Fruit fly (Drosophila melanogaster) whole organism, embryonic: Measurements from ENCODE around the gene Rab3-GAP.

Experiments
- Ada2b ChIP-seq: fragments of 200-800 bp; sonication (Bioruptor generic); IDR thresholded peaks from 2 replicates; pipeline ENCODE4 v1.3.6; 2022; ENCODE audit warnings: missing biosample characterization, missing genetic modification characterization
- Antp ChIP-seq: fragments of 200-800 bp; sonication (Bioruptor generic); optimal IDR thresholded peaks from 3 replicates; lab custom pipeline; 2016; ENCODE audit warnings: missing biosample characterization, missing genetic modification characterization
- Blimp-1 ChIP-seq: fragments of 200-800 bp; sonication (Bioruptor generic); optimal IDR thresholded peaks from 3 replicates; lab custom pipeline; 2018; ENCODE audit warnings: missing biosample characterization, missing genetic modification characterization, mild to moderate bottlenecking, moderate library complexity, missing genetic modification reagents
- CG1024 ChIP-seq: fragments of 200-800 bp; sonication (Bioruptor generic); IDR thresholded peaks from 2 replicates; pipeline ENCODE4 v1.3.6; 2022; ENCODE audit warnings: missing biosample characterization, missing genetic modification characterization
- CG14050 ChIP-seq: fragments of 200-800 bp; sonication (Bioruptor generic); IDR thresholded peaks from 3 replicates; pipeline ENCODE4 v1.3.6; 2022; ENCODE audit warnings: missing biosample characterization, missing genetic modification characterization
- CG15073 ChIP-seq: fragments of 200-800 bp; sonication (Bioruptor generic); optimal IDR thresholded peaks from 2 replicates; lab custom pipeline; 2016; ENCODE audit warnings: missing biosample characterization, missing genetic modification characterization
- CG1529 ChIP-seq: fragments of 200-800 bp; sonication (Bioruptor generic); optimal IDR thresholded peaks from 3 replicates; lab custom pipeline; 2018; ENCODE audit warnings: missing biosample characterization, missing genetic modification characterization
- CG15479 ChIP-seq: fragments of 200-800 bp; sonication (Bioruptor generic); optimal IDR thresholded peaks from 3 replicates; lab custom pipeline; 2019; ENCODE audit warnings: missing biosample characterization, mild to moderate bottlenecking, missing genetic modification characterization, moderate library complexity
- CG18476 ChIP-seq: fragments of 200-800 bp; sonication (Bioruptor generic); optimal IDR thresholded peaks from 2 replicates; lab custom pipeline; 2016; ENCODE audit warnings: missing biosample characterization, mild to moderate bottlenecking, missing genetic modification characterization
- CG18599 ChIP-seq: fragments of 200-800 bp; sonication (Bioruptor generic); optimal IDR thresholded peaks from 3 replicates; lab custom pipeline; 2017; ENCODE audit warnings: missing biosample characterization, missing genetic modification characterization, mild to moderate bottlenecking, moderate library complexity, missing genetic modification reagents
- CG30403 ChIP-seq: fragments of 200-800 bp; sonication (Bioruptor generic); optimal IDR thresholded peaks from 3 replicates; lab custom pipeline; 2016; ENCODE audit warnings: missing biosample characterization, missing genetic modification characterization
- CG30431 ChIP-seq: fragments of 200-800 bp; sonication (Bioruptor generic); optimal IDR thresholded peaks from 2 replicates; lab custom pipeline; 2017; ENCODE audit warnings: missing biosample characterization, missing genetic modification characterization
- CG32772 ChIP-seq: fragments of 200-800 bp; sonication (Bioruptor generic); IDR thresholded peaks from 2 replicates; pipeline ENCODE4 v1.3.6; 2022; ENCODE audit warnings: missing biosample characterization, missing genetic modification characterization
- CG33557 ChIP-seq: fragments of 200-800 bp; sonication (Bioruptor generic); optimal IDR thresholded peaks from 2 replicates; lab custom pipeline; 2019; ENCODE audit warnings: missing biosample characterization, mild to moderate bottlenecking, missing genetic modification characterization, moderate library complexity
- CG34376 ChIP-seq: fragments of 200-800 bp; sonication (Bioruptor generic); optimal IDR thresholded peaks from 2 replicates; lab custom pipeline; 2018; ENCODE audit warnings: missing biosample characterization, mild to moderate bottlenecking, missing genetic modification characterization
- CG4328 ChIP-seq: fragments of 200-800 bp; sonication (Bioruptor generic); optimal IDR thresholded peaks from 3 replicates; lab custom pipeline; 2017; ENCODE audit warnings: missing biosample characterization, missing genetic modification reagents, missing genetic modification characterization
- CG6254 ChIP-seq: fragments of 200-800 bp; sonication (Bioruptor generic); optimal IDR thresholded peaks from 3 replicates; lab custom pipeline; 2017; ENCODE audit warnings: mild to moderate bottlenecking, missing biosample characterization, missing genetic modification reagents, missing genetic modification characterization
- CG6689 ChIP-seq: fragments of 200-800 bp; sonication (Bioruptor generic); IDR thresholded peaks from 2 replicates; pipeline ENCODE4 v1.3.6; 2022; ENCODE audit warnings: missing biosample characterization, missing genetic modification characterization
- CG7963 ChIP-seq: fragments of 200-800 bp; sonication (Bioruptor generic); IDR thresholded peaks from 3 replicates; pipeline ENCODE4 v1.3.6; 2022; ENCODE audit warnings: missing biosample characterization, missing genetic modification characterization; ENCODE audit not compliant: partially characterized antibody
- CTCF ChIP-seq: fragments of 200-800 bp; sonication (Bioruptor generic); optimal IDR thresholded peaks from 2 replicates; lab custom pipeline; 2017; ENCODE audit warnings: missing biosample characterization, mild to moderate bottlenecking, missing genetic modification characterization, moderate library complexity
- Hr51 ChIP-seq, 2 experiments: fragments of 200-800 bp; sonication (Bioruptor generic); optimal IDR thresholded peaks; 2 replicates in 1 of 2; 3 replicates in 1 of 2; lab custom pipeline; 2016 to 2018; ENCODE audit warnings: missing biosample characterization in 2 of 2, missing genetic modification characterization in 2 of 2, mild to moderate bottlenecking in 1 of 2, moderate library complexity in 1 of 2
- Mad ChIP-seq: fragments of 200-800 bp; sonication (Bioruptor generic); optimal IDR thresholded peaks from 2 replicates; lab custom pipeline; 2016; ENCODE audit warnings: missing biosample characterization, missing genetic modification characterization
- Meics ChIP-seq: fragments of 200-800 bp; sonication (Bioruptor generic); optimal IDR thresholded peaks from 2 replicates; lab custom pipeline; 2017; ENCODE audit warnings: missing biosample characterization, mild to moderate bottlenecking, missing genetic modification characterization
- Pdp1 ChIP-seq, 2 experiments: fragments of 200-800 bp; sonication (Bioruptor generic); optimal IDR thresholded peaks; 3 replicates each; lab custom pipeline; 2016; ENCODE audit warnings: missing biosample characterization in 2 of 2, missing genetic modification characterization in 2 of 2, mild to moderate bottlenecking in 1 of 2, moderate library complexity in 1 of 2
- Side ChIP-seq: fragments of 200-800 bp; sonication (Bioruptor generic); optimal IDR thresholded peaks from 2 replicates; lab custom pipeline; 2016; ENCODE audit warnings: missing biosample characterization, missing genetic modification characterization
- Sox102F ChIP-seq: fragments of 200-800 bp; sonication (Bioruptor generic); optimal IDR thresholded peaks from 2 replicates; lab custom pipeline; 2018; ENCODE audit warnings: missing biosample characterization, mild to moderate bottlenecking, missing genetic modification characterization, moderate library complexity
- Taf1 ChIP-seq: fragments of 200-800 bp; sonication (Bioruptor generic); IDR thresholded peaks from 2 replicates; pipeline ENCODE4 v1.3.6; 2022; ENCODE audit warnings: missing biosample characterization, missing genetic modification characterization
- Trl ChIP-seq, 3 experiments: fragments of >200 bp in 2 of 3; fragments of 200-800 bp in 1 of 3; sonication (Bioruptor generic) in 1 of 3; optimal IDR thresholded peaks; 2 replicates in 1 of 3; 3 replicates in 2 of 3; lab custom pipeline; 2016 to 2017; ENCODE audit warnings: missing biosample characterization in 1 of 3, missing genetic modification characterization in 1 of 3
- Vsx1 ChIP-seq: fragments of 200-800 bp; sonication (Bioruptor generic); optimal IDR thresholded peaks from 2 replicates; lab custom pipeline; 2017; ENCODE audit warnings: missing biosample characterization, mild to moderate bottlenecking, missing genetic modification characterization, missing genetic modification reagents
- bcd ChIP-seq: fragments of 200-800 bp; sonication (Bioruptor generic); optimal IDR thresholded peaks from 2 replicates; lab custom pipeline; 2017; ENCODE audit warnings: missing biosample characterization, mild to moderate bottlenecking, missing genetic modification characterization
- bsh ChIP-seq, 2 experiments: fragments of 200-800 bp; sonication (Bioruptor generic); optimal IDR thresholded peaks; 2 replicates each; lab custom pipeline; 2017 to 2018; ENCODE audit warnings: mild to moderate bottlenecking in 2 of 2, missing biosample characterization in 2 of 2, missing genetic modification characterization in 2 of 2, moderate library complexity in 1 of 2
- cad ChIP-seq: fragments of >200 bp; optimal IDR thresholded peaks from 2 replicates; lab custom pipeline; 2017; ENCODE audit warnings: missing biosample characterization, missing genetic modification characterization
- croc ChIP-seq: fragments of 200-800 bp; sonication (Bioruptor generic); conservative IDR thresholded peaks from 3 replicates; pipeline ENCODE4 v1.3.6; 2022; ENCODE audit warnings: missing biosample characterization, missing genetic modification characterization
- crp ChIP-seq, 2 experiments: fragments of 200-800 bp; sonication (Bioruptor generic); optimal IDR thresholded peaks; 2 replicates in 1 of 2; 3 replicates in 1 of 2; lab custom pipeline; 2017; ENCODE audit warnings: missing biosample characterization in 2 of 2, missing genetic modification characterization in 2 of 2, mild to moderate bottlenecking in 1 of 2, moderate library complexity in 1 of 2
- gce ChIP-seq: fragments of 200-800 bp; sonication (Bioruptor generic); IDR thresholded peaks from 3 replicates; pipeline ENCODE4 v1.3.6; 2022; ENCODE audit warnings: missing biosample characterization, missing genetic modification characterization
- grau ChIP-seq: fragments of 200-800 bp; optimal IDR thresholded peaks from 3 replicates; lab custom pipeline; 2019; ENCODE audit warnings: missing biosample characterization, mild to moderate bottlenecking, missing genetic modification characterization, moderate library complexity
- nmo ChIP-seq: fragments of 200-800 bp; sonication (Bioruptor generic); optimal IDR thresholded peaks from 2 replicates; lab custom pipeline; 2018; ENCODE audit warnings: missing biosample characterization, mild to moderate bottlenecking, missing genetic modification characterization, moderate library complexity
- nom ChIP-seq: fragments of 200-800 bp; sonication (Bioruptor generic); optimal IDR thresholded peaks from 2 replicates; lab custom pipeline; 2017; ENCODE audit warnings: missing biosample characterization, missing genetic modification characterization, mild to moderate bottlenecking, moderate library complexity, missing genetic modification reagents
- pb ChIP-seq: fragments of 200-800 bp; sonication (Bioruptor generic); optimal IDR thresholded peaks from 3 replicates; lab custom pipeline; 2016; ENCODE audit warnings: missing biosample characterization, missing genetic modification characterization
- phol ChIP-seq: fragments of 200-800 bp; sonication (Bioruptor generic); optimal IDR thresholded peaks from 3 replicates; lab custom pipeline; 2018; ENCODE audit warnings: missing biosample characterization, mild to moderate bottlenecking, missing genetic modification characterization, moderate library complexity
- salm ChIP-seq: fragments of 200-800 bp; sonication (Bioruptor generic); optimal IDR thresholded peaks from 2 replicates; lab custom pipeline; 2018; ENCODE audit warnings: missing biosample characterization, mild to moderate bottlenecking, missing genetic modification characterization
- sd ChIP-seq: fragments of 200-800 bp; sonication (Bioruptor generic); optimal IDR thresholded peaks from 3 replicates; lab custom pipeline; 2018; ENCODE audit warnings: missing biosample characterization, mild to moderate bottlenecking, missing genetic modification characterization, moderate library complexity
- sens-2 ChIP-seq: fragments of 200-800 bp; sonication (Bioruptor generic); IDR thresholded peaks from 2 replicates; pipeline ENCODE4 v1.3.6; 2022; ENCODE audit warnings: missing biosample characterization, missing genetic modification characterization
- slou ChIP-seq: fragments of 200-800 bp; sonication (Bioruptor generic); optimal IDR thresholded peaks from 3 replicates; lab custom pipeline; 2016; ENCODE audit warnings: missing biosample characterization, missing genetic modification characterization
- tll ChIP-seq, 2 experiments: fragments of 200-800 bp in 1 of 2; fragments of >200 bp in 1 of 2; sonication (Bioruptor generic) in 1 of 2; optimal IDR thresholded peaks; 2 replicates each; lab custom pipeline; 2017 to 2019; ENCODE audit warnings: missing biosample characterization in 2 of 2, missing genetic modification characterization in 2 of 2, mild to moderate bottlenecking in 1 of 2, moderate library complexity in 1 of 2
- vnd ChIP-seq: fragments of 200-800 bp; sonication (Bioruptor generic); IDR thresholded peaks from 3 replicates; pipeline ENCODE4 v1.3.6; 2022; ENCODE audit warnings: missing biosample characterization, missing genetic modification characterization; ENCODE audit not compliant: partially characterized antibody

The Rab3-GAP gene

dm6 chr2L:12075850-12076249 lies 12.9 kb upstream of the Rab3-GAP start, which contains the start of gene CG14947 (continued):
- TF ChIP-seq Antp (no peak), CG33557 (GFP tag; lab: Kevin White, UChicago) (peak; percentile 10), CG30403 (no peak), Sox102F (GFP tag; lab: Kevin White, UChicago) (peak; percentile 20), CG6689 (0 out of 2 replicates have a peak, but pooled peaks have one; percentile 27), Hr51 (GFP tag; optimal IDR thresholded peaks at IDR 0.05; lab: Kevin White, UChicago) (no peak), bcd (GFP tag; lab: Kevin White, UChicago) (no peak), Meics (no peak), CG18599 (GFP tag; lab: Kevin White, UChicago) (no peak), Vsx1 (peak; percentile 43), phol (tag; lab: Kevin White, UChicago) (peak; percentile 9), salm (no peak), sens-2 (no peak), CG32772 (0 out of 2 replicates have a peak, but pooled peaks have one; percentile 17), slou (GFP tag; lab: Kevin White, UChicago) (no peak), CG18476 (no peak), CTCF (GFP tag; lab: Kevin White, UChicago) (no peak), CG15479 (GFP tag; lab: Kevin White, UChicago) (peak; percentile 39), grau (no peak), CG34376 (GFP tag; lab: Kevin White, UChicago) (no peak), CG4328 (GFP tag; lab: Kevin White, UChicago) (no peak), Ada2b (GFP tag; lab: Robert Waterston, UW) (no peak), gce (GFP tag; lab: Robert Waterston, UW) (0 out of 3 replicates have a peak, but pooled peaks have one; percentile 18), bsh (GFP tag; optimal IDR thresholded peaks at IDR 0.05; lab: Kevin White, UChicago) (peak in 1 of 2 experiments; percentile 20), sd (tag; lab: Kevin White, UChicago) (no peak)

- peak; percentile 55 for TF ChIP-seq nom (GFP tag; lab: Kevin White, UChicago)
- peak in 1 of 2 experiments; percentile 11 for TF ChIP-seq Trl (optimal IDR thresholded peaks at IDR 0.05; lab: Kevin White, UChicago)
- TF ChIP-seq Trl (GFP tag; optimal IDR thresholded peaks at IDR 0.05; lab: Kevin White, UChicago): no peak
- TF ChIP-seq Blimp-1 (GFP tag; lab: Kevin White, UChicago): peak; percentile 53
- TF ChIP-seq CG4328 (GFP tag; lab: Kevin White, UChicago): no peak
- TF ChIP-seq, all 482 proteins: peak for 3
These were observed 3.8 kb upstream of the Rab3-GAP start, which contains the start of gene firl for dm6 chr2L:12066617-12067251. Gene firl (minus strand): TSS chr2L:12066775.

- TF ChIP-seq CG1024 (GFP tag; lab: Robert Waterston, UW) (no peak), Side (GFP tag; lab: Kevin White, UChicago) (no peak), CG1529 (GFP tag; lab: Kevin White, UChicago) (peak; percentile 24), CG30431 (no peak), Taf1 (GFP tag; lab: Robert Waterston, UW) (no peak), nmo (peak; percentile 69), Mad (GFP tag; lab: Kevin White, UChicago) (no peak), Pdp1 (GFP tag; optimal IDR thresholded peaks at IDR 0.05; lab: Kevin White, UChicago) (peak in 1 of 2 experiments; percentile 72), tll (GFP tag; optimal IDR thresholded peaks at IDR 0.05; lab: Kevin White, UChicago) (no peak), CG6254 (GFP tag; lab: Kevin White, UChicago) (peak; percentile 69), croc (peak; percentile 38; the same call in 1 of the 3 replicates), vnd (GFP tag; lab: Robert Waterston, UW) (no peak), CG7963 (GFP tag; lab: Robert Waterston, UW) (no peak), pb (GFP tag; lab: Kevin White, UChicago) (no peak), CG14050 (no peak), CG15073 (GFP tag; lab: Kevin White, UChicago) (no peak), cad (peak; percentile 53), crp (GFP tag; optimal IDR thresholded peaks at IDR 0.05; lab: Kevin White, UChicago) (no peak)
These were observed 2.9 kb upstream of the Rab3-GAP start for dm6 chr2L:12065683-12066386.
